Fruit fly (Drosophila melanogaster) whole organism, embryonic: Measurements from ENCODE around the gene fz4.

ENCODE experiments used
- Awh ChIP-seq: fragments of 200-800 bp; sonication (Bioruptor generic); IDR thresholded peaks from 2 replicates; pipeline ENCODE4, ENCODE4 v1.3.6; 2022; ENCODE audit warnings: missing biosample characterization, missing genetic modification characterization
- BEAF-32 ChIP-seq: fragments of 200-800 bp; sonication (Bioruptor generic); optimal IDR thresholded peaks from 3 replicates; lab custom pipeline; 2017; ENCODE audit warnings: missing biosample characterization, missing genetic modification characterization, mild to moderate bottlenecking, moderate library complexity, missing genetic modification reagents
- Bteb2 ChIP-seq: fragments of 200-800 bp; sonication (Bioruptor generic); optimal IDR thresholded peaks from 2 replicates; lab custom pipeline; 2016; ENCODE audit warnings: missing biosample characterization, missing genetic modification characterization
- C15 ChIP-seq: fragments of 200-800 bp; sonication (Bioruptor generic); IDR thresholded peaks from 3 replicates; pipeline ENCODE4 v1.3.6; 2022; ENCODE audit warnings: missing biosample characterization, missing genetic modification characterization
- CG11504 ChIP-seq: fragments of 200-800 bp; sonication (Bioruptor generic); optimal IDR thresholded peaks from 3 replicates; lab custom pipeline; 2019; ENCODE audit warnings: missing biosample characterization, mild to moderate bottlenecking, missing genetic modification characterization, moderate library complexity
- CG14667 ChIP-seq: fragments of 200-800 bp; sonication (Bioruptor generic); IDR thresholded peaks from 2 replicates; pipeline ENCODE4 v1.3.6; 2022; ENCODE audit warnings: missing biosample characterization, missing genetic modification characterization
- CG1529 ChIP-seq: fragments of 200-800 bp; sonication (Bioruptor generic); optimal IDR thresholded peaks from 3 replicates; lab custom pipeline; 2018; ENCODE audit warnings: missing biosample characterization, missing genetic modification characterization
- CG15601 ChIP-seq: fragments of 200-800 bp; sonication (Bioruptor generic); optimal IDR thresholded peaks from 3 replicates; lab custom pipeline; 2019; ENCODE audit warnings: missing biosample characterization, mild to moderate bottlenecking, missing genetic modification characterization, moderate library complexity
- CG1603 ChIP-seq: fragments of 200-800 bp; sonication (Bioruptor generic); optimal IDR thresholded peaks from 2 replicates; lab custom pipeline; 2019; ENCODE audit warnings: missing biosample characterization, mild to moderate bottlenecking, missing genetic modification characterization, moderate library complexity
- CG1647 ChIP-seq: fragments of 200-800 bp; sonication (Bioruptor generic); optimal IDR thresholded peaks from 3 replicates; lab custom pipeline; 2016; ENCODE audit warnings: missing biosample characterization, missing genetic modification characterization
- CG16815 ChIP-seq: fragments of 200-800 bp; sonication (Bioruptor generic); optimal IDR thresholded peaks from 3 replicates; lab custom pipeline; 2017; ENCODE audit warnings: missing biosample characterization, mild to moderate bottlenecking, missing genetic modification characterization
- CG17359 ChIP-seq: fragments of 200-800 bp; sonication (Bioruptor generic); optimal IDR thresholded peaks from 3 replicates; lab custom pipeline; 2018; ENCODE audit warnings: missing biosample characterization, mild to moderate bottlenecking, missing genetic modification characterization, moderate library complexity
- CG18011 ChIP-seq: fragments of 200-800 bp; sonication (Bioruptor generic); optimal IDR thresholded peaks from 2 replicates; lab custom pipeline; 2017; ENCODE audit warnings: missing biosample characterization, missing genetic modification characterization, mild to moderate bottlenecking, moderate library complexity, missing genotype
- CG2120 ChIP-seq: fragments of 200-800 bp; sonication (Bioruptor generic); optimal IDR thresholded peaks from 3 replicates; lab custom pipeline; 2016; ENCODE audit warnings: missing biosample characterization, missing genetic modification characterization
- CG2712 ChIP-seq: fragments of 200-800 bp; optimal IDR thresholded peaks from 3 replicates; lab custom pipeline; 2019; ENCODE audit warnings: missing biosample characterization, mild to moderate bottlenecking, missing genetic modification characterization, moderate library complexity
- CG2875 ChIP-seq: fragments of 200-800 bp; sonication (Bioruptor generic); optimal IDR thresholded peaks from 2 replicates; lab custom pipeline; 2017; ENCODE audit warnings: missing biosample characterization, mild to moderate bottlenecking, missing genetic modification characterization, missing genetic modification reagents
- CG31365 ChIP-seq: fragments of 200-800 bp; sonication (Bioruptor generic); optimal IDR thresholded peaks from 2 replicates; lab custom pipeline; 2018; ENCODE audit warnings: missing biosample characterization, mild to moderate bottlenecking, missing genetic modification characterization
- CG32532 ChIP-seq: fragments of 200-800 bp; sonication (Bioruptor generic); IDR thresholded peaks from 2 replicates; pipeline ENCODE4 v1.3.6; 2022; ENCODE audit warnings: missing biosample characterization, missing genetic modification characterization
- CG32772 ChIP-seq: fragments of 200-800 bp; sonication (Bioruptor generic); IDR thresholded peaks from 2 replicates; pipeline ENCODE4 v1.3.6; 2022; ENCODE audit warnings: missing biosample characterization, missing genetic modification characterization
- CG4820 ChIP-seq: fragments of 200-800 bp; sonication (Bioruptor generic); optimal IDR thresholded peaks from 3 replicates; lab custom pipeline; 2016; ENCODE audit warnings: missing biosample characterization, missing genetic modification characterization
- CG7839 ChIP-seq: fragments of 200-800 bp; sonication (Bioruptor generic); optimal IDR thresholded peaks from 3 replicates; lab custom pipeline; 2018; ENCODE audit warnings: missing biosample characterization, mild to moderate bottlenecking, missing genetic modification characterization, moderate library complexity
- CG8290 ChIP-seq, 3 experiments: fragments of 200-800 bp; sonication (Bioruptor generic); optimal IDR thresholded peaks; 2 replicates each; lab custom pipeline; 2016 to 2019; ENCODE audit warnings: missing biosample characterization in 3 of 3, missing genetic modification characterization in 3 of 3, mild to moderate bottlenecking in 2 of 3, moderate library complexity in 1 of 3
- CG9727 ChIP-seq: fragments of 200-800 bp; sonication (Bioruptor generic); optimal IDR thresholded peaks from 3 replicates; lab custom pipeline; 2017; ENCODE audit warnings: missing biosample characterization, mild to moderate bottlenecking, missing genetic modification characterization
- GATAe ChIP-seq: fragments of 200-800 bp; sonication (Bioruptor generic); conservative IDR thresholded peaks from 2 replicates; pipeline ENCODE4 v1.3.6; 2022; ENCODE audit warnings: missing biosample characterization, missing genetic modification characterization
- Hmr ChIP-seq: fragments of 200-800 bp; sonication (Bioruptor generic); optimal IDR thresholded peaks from 3 replicates; lab custom pipeline; 2017; ENCODE audit warnings: mild to moderate bottlenecking, missing biosample characterization, missing genetic modification reagents, missing genetic modification characterization
- Hr51 ChIP-seq, 2 experiments: fragments of 200-800 bp; sonication (Bioruptor generic); optimal IDR thresholded peaks; 2 replicates in 1 of 2; 3 replicates in 1 of 2; lab custom pipeline; 2016 to 2018; ENCODE audit warnings: missing biosample characterization in 2 of 2, missing genetic modification characterization in 2 of 2, mild to moderate bottlenecking in 1 of 2, moderate library complexity in 1 of 2
- Med ChIP-seq: fragments of 200-800 bp; sonication (Bioruptor generic); peaks from one replicate; lab custom pipeline; 2016; ENCODE audit warnings: missing biosample characterization, missing genetic modification characterization, mild to moderate bottlenecking, inconsistent platforms, moderate library complexity
- Myb ChIP-seq: fragments of 200-800 bp; sonication (Bioruptor generic); optimal IDR thresholded peaks from 2 replicates; lab custom pipeline; 2016; ENCODE audit warnings: missing biosample characterization, missing genetic modification characterization
- Nf-YC ChIP-seq: fragments of 200-800 bp; optimal IDR thresholded peaks from 3 replicates; lab custom pipeline; 2019; ENCODE audit warnings: missing biosample characterization, mild to moderate bottlenecking, missing genetic modification characterization, moderate library complexity
- Ravus ChIP-seq: fragments of 200-800 bp; sonication (Bioruptor generic); IDR thresholded peaks from 2 replicates; pipeline ENCODE4 v1.3.6; 2022; ENCODE audit warnings: missing biosample characterization, missing genetic modification characterization
- Sox102F ChIP-seq: fragments of 200-800 bp; sonication (Bioruptor generic); optimal IDR thresholded peaks from 2 replicates; lab custom pipeline; 2018; ENCODE audit warnings: missing biosample characterization, mild to moderate bottlenecking, missing genetic modification characterization, moderate library complexity
- ara ChIP-seq: fragments of 200-800 bp; sonication (Bioruptor generic); IDR thresholded peaks from 2 replicates; pipeline ENCODE4 v1.3.6; 2022; ENCODE audit warnings: missing biosample characterization, missing genetic modification characterization
- bsh ChIP-seq, 2 experiments: fragments of 200-800 bp; sonication (Bioruptor generic); optimal IDR thresholded peaks; 2 replicates each; lab custom pipeline; 2017 to 2018; ENCODE audit warnings: mild to moderate bottlenecking in 2 of 2, missing biosample characterization in 2 of 2, missing genetic modification characterization in 2 of 2, moderate library complexity in 1 of 2
- btn ChIP-seq: fragments of 200-800 bp; sonication (Bioruptor generic); optimal IDR thresholded peaks from 2 replicates; lab custom pipeline; 2016; ENCODE audit warnings: missing biosample characterization, missing genetic modification characterization
- chinmo ChIP-seq: fragments of 200-800 bp; sonication (Bioruptor generic); IDR thresholded peaks from 4 replicates; pipeline ENCODE4 v1.3.6; 2022; ENCODE audit warnings: missing biosample characterization, missing genetic modification characterization; ENCODE audit not compliant: partially characterized antibody
- ci ChIP-seq: fragments of 200-800 bp; sonication (Bioruptor generic); IDR thresholded peaks from 3 replicates; pipeline ENCODE4 v1.3.6; 2022; ENCODE audit warnings: missing biosample characterization, missing genetic modification characterization
- dmrt99B ChIP-seq: fragments of 200-800 bp; sonication (Bioruptor generic); optimal IDR thresholded peaks from 2 replicates; lab custom pipeline; 2018; ENCODE audit warnings: missing biosample characterization, mild to moderate bottlenecking, missing genetic modification characterization, moderate library complexity
- gem ChIP-seq: fragments of 200-800 bp; sonication (Bioruptor generic); optimal IDR thresholded peaks from 2 replicates; lab custom pipeline; 2019; ENCODE audit warnings: missing biosample characterization, mild to moderate bottlenecking, missing genetic modification characterization, moderate library complexity
- mam ChIP-seq: fragments of 200-800 bp; sonication (Bioruptor generic); optimal IDR thresholded peaks from 3 replicates; lab custom pipeline; 2016; ENCODE audit warnings: missing biosample characterization, missing genetic modification characterization
- row ChIP-seq: fragments of 200-800 bp; sonication (Bioruptor generic); IDR thresholded peaks from 3 replicates; pipeline ENCODE4 v1.3.6; 2022; ENCODE audit warnings: missing biosample characterization, missing genetic modification characterization
- salm ChIP-seq: fragments of 200-800 bp; sonication (Bioruptor generic); optimal IDR thresholded peaks from 2 replicates; lab custom pipeline; 2018; ENCODE audit warnings: missing biosample characterization, mild to moderate bottlenecking, missing genetic modification characterization
- sens ChIP-seq: fragments of 200-800 bp; sonication (Bioruptor generic); peaks from one replicate; lab custom pipeline; 2016; ENCODE audit warnings: missing biosample characterization, missing genetic modification characterization

fz4 gene

DNA sequence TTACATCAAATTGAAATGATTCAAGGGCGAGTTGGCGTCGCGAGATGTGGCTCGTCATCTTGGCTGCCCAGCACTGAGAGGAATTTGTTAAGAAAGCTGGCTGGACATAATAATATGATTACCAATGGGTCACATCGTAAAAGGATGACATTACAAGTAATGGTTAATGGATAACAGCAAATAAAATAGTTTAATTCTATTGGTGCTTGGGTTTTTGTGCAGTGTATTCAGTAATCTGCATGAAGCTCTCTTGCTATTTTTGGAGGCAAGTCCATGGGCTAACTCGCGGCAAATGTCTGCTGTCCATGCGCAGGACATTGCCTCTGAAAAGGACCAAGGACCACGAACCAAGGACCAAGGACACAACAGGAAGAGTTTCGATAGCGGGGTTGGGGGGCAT lies 31.6 kb upstream of the fz4 start (continued):
- TF ChIP-seq CG15601 (tag; lab: Kevin White, UChicago) (no peak), CG14667 (no peak), CG4820 (GFP tag; lab: Kevin White, UChicago) (no peak), CG9727 (GFP tag; lab: Kevin White, UChicago) (no peak), Awh (no peak), Hmr (GFP tag; lab: Kevin White, UChicago) (peak; percentile 19), CG2120 (GFP tag; lab: Kevin White, UChicago) (peak; percentile 15), Ravus (no peak), BEAF-32 (GFP tag; lab: Kevin White, UChicago) (no peak), CG1603 (tag; lab: Kevin White, UChicago) (peak; percentile 17), mam (GFP tag; lab: Kevin White, UChicago) (peak; percentile 10), CG2875 (GFP tag; lab: Kevin White, UChicago) (no peak), CG16815 (GFP tag; lab: Kevin White, UChicago) (no peak), Sox102F (GFP tag; lab: Kevin White, UChicago) (peak; percentile 2), CG31365 (tag; lab: Kevin White, UChicago) (no peak), btn (GFP tag; lab: Kevin White, UChicago) (no peak), bsh (GFP tag; optimal IDR thresholded peaks at IDR 0.05; lab: Kevin White, UChicago) (peak in 1 of 2 experiments; percentile 7), gem (tag; lab: Kevin White, UChicago) (peak; percentile 26), chinmo (GFP tag; lab: Robert Waterston, UW) (no peak), CG2712 (tag; lab: Kevin White, UChicago) (peak; percentile 2), GATAe (GFP tag; lab: Robert Waterston, UW) (no peak), dmrt99B (peak; percentile 18), ci (GFP tag; lab: Robert Waterston, UW) (0 out of 3 replicates have a peak, but pooled peaks have one; percentile 14), CG32772 (GFP tag; lab: Robert Waterston, UW) (0 out of 2 replicates have a peak, but pooled peaks have one; percentile 7), ara (no peak), salm (tag; lab: Kevin White, UChicago) (no peak), Myb (GFP tag; lab: Kevin White, UChicago) (no peak), CG1529 (GFP tag; lab: Kevin White, UChicago) (no peak), row (peak; percentile 46), CG18011 (GFP tag; lab: Kevin White, UChicago) (no peak), sens (GFP tag; lab: Kevin White, UChicago) (peak; percentile 56), CG8290 (GFP tag; optimal IDR thresholded peaks at IDR 0.05; lab: Kevin White, UChicago) (no peak), CG8290 (tag; optimal IDR thresholded peaks at IDR 0.05; lab: Kevin White, UChicago) (peak in 1 of 2 experiments; percentile 48), Med (GFP tag; lab: Kevin White, UChicago) (peak; percentile 84), CG11504 (tag; lab: Kevin White, UChicago) (peak; percentile 29), CG32532 (GFP tag; lab: Robert Waterston, UW) (no peak), CG1647 (GFP tag; lab: Kevin White, UChicago) (no peak), C15 (no peak), CG17359 (peak; percentile 24), CG7839 (tag; lab: Kevin White, UChicago) (peak; percentile 31), Hr51 (GFP tag; optimal IDR thresholded peaks at IDR 0.05; lab: Kevin White, UChicago) (peak in 1 of 2 experiments; percentile 34), Bteb2 (GFP tag; lab: Kevin White, UChicago) (no peak), Nf-YC (tag; lab: Kevin White, UChicago) (no peak)
